Worm (Caenorhabditis elegans): ENCODE data around the gene math-45.

math-45 gene

ce11 chrII:1518914-1519313, 1.7 kb upstream of the math-45 start, which contains the start of gene Y51H7BR.8:
Gene Y51H7BR.8 (plus strand): TSS chrII:1519214.
- TF ChIP-seq hmg-1.1 (GFP tag; IDR thresholded peaks at IDR 0.05) (no peak), hlh-11 (tag; optimal IDR thresholded peaks at IDR 0.05) (no peak), mep-1 (tag; optimal IDR thresholded peaks at IDR 0.05) (no peak), zfp-2 (tag; optimal IDR thresholded peaks at IDR 0.05) (no peak), mdt-29 (GFP tag; IDR thresholded peaks at IDR 0.05) (no peak), daf-19 (GFP tag; conservative IDR thresholded peaks at IDR 0.05) (no peak), gei-8 (GFP tag; optimal IDR thresholded peaks at IDR 0.05) (no peak), nhr-11 (tag; optimal IDR thresholded peaks at IDR 0.05) (no peak), aly-2 (tag; optimal IDR thresholded peaks at IDR 0.05) (no peak), ztf-11 (tag; optimal IDR thresholded peaks at IDR 0.05) (no peak), zfp-3 (GFP tag; conservative IDR thresholded peaks at IDR 0.05) (no peak)

- TF ChIP-seq ZK337.2 (GFP tag; IDR thresholded peaks at IDR 0.05) (no peak), fkh-10 (GFP tag; optimal IDR thresholded peaks at IDR 0.05) (no peak)
These were observed 13.0 kb downstream of the math-45 start, which contains the start of gene fdgt-1 for ce11 chrII:1504266-1504665. Gene fdgt-1 (plus strand): TSS chrII:1504566.

- TF ChIP-seq pqm-1 (tag; optimal IDR thresholded peaks at IDR 0.05) (peak; percentile 19), dmd-6 (GFP tag; IDR thresholded peaks at IDR 0.05) (peak; percentile 28; the same call in 1 of the 2 replicates), dve-1 (tag; optimal IDR thresholded peaks at IDR 0.05; ENCODE audit: insufficient read depth) (peak; percentile 60), spr-1 (tag; optimal IDR thresholded peaks at IDR 0.05) (no peak), daf-16 (GFP tag; optimal IDR thresholded peaks at IDR 0.05) (no peak), daf-16 (tag; optimal IDR thresholded peaks at IDR 0.05) (peak; percentile 33), unc-62 (GFP tag; optimal IDR thresholded peaks at IDR 0.05 in 1 of 2) (peak in 1 of 2 experiments; percentile 67), unc-62 (tag; optimal IDR thresholded peaks at IDR 0.05) (no peak), nhr-28 (tag; optimal IDR thresholded peaks at IDR 0.05) (peak; percentile 73), zip-11 (GFP tag; IDR thresholded peaks at IDR 0.05) (no peak), lsy-2 (tag; optimal IDR thresholded peaks at IDR 0.05) (peak in 1 of 2 experiments; percentile 1), dmd-8 (GFP tag; IDR thresholded peaks at IDR 0.05) (no peak), ceh-62 (tag; optimal IDR thresholded peaks at IDR 0.05) (no peak)
These were observed 13.6 kb downstream of the math-45 start for ce11 chrII:1503663-1504062.

ce11 chrII:1501614-1502355, 15.5 kb downstream of the math-45 start:
- TF ChIP-seq nhr-102 (tag; optimal IDR thresholded peaks at IDR 0.05) (no peak), mxl-3 (GFP tag; optimal IDR thresholded peaks at IDR 0.05) (peak; percentile 65), set-16 (GFP tag; IDR thresholded peaks at IDR 0.05) (peak; percentile 78), cey-2 (tag; optimal IDR thresholded peaks at IDR 0.05; ENCODE audit: borderline replicate concordance, insufficient read depth) (no peak), nhr-42 (GFP tag; IDR thresholded peaks at IDR 0.05) (0 out of 2 replicates have a peak, but pooled peaks have one; percentile 31), mdt-29 (GFP tag; IDR thresholded peaks at IDR 0.05) (no peak), nhr-48 (tag; optimal IDR thresholded peaks at IDR 0.05) (no peak), nhr-25 (tag; optimal IDR thresholded peaks at IDR 0.05; ENCODE audit: borderline replicate concordance, insufficient read depth) (no peak), dmd-6 (GFP tag; IDR thresholded peaks at IDR 0.05) (peak; percentile 33; the same call in 1 of the 2 replicates), ceh-20 (GFP tag; IDR thresholded peaks at IDR 0.05) (peak; percentile 57; the same call in 1 of the 2 replicates), mdl-1 (tag; optimal IDR thresholded peaks at IDR 0.05) (peak; percentile 55 to 82), mep-1 (tag; optimal IDR thresholded peaks at IDR 0.05) (peak; percentile 40), ceh-28 (tag; optimal IDR thresholded peaks at IDR 0.05) (no peak), hlh-11 (tag; optimal IDR thresholded peaks at IDR 0.05) (peak; percentile 63), nhr-41 (GFP tag; IDR thresholded peaks at IDR 0.05) (0 out of 2 replicates have a peak, but pooled peaks have one; percentile 47), ceh-32 (tag; optimal IDR thresholded peaks at IDR 0.05; ENCODE audit: poor library complexity) (no peak), dve-1 (tag; optimal IDR thresholded peaks at IDR 0.05; ENCODE audit: insufficient read depth) (peak; percentile 7), Y48G9A.11 (GFP tag; IDR thresholded peaks at IDR 0.05) (no peak), hif-1 (tag; optimal IDR thresholded peaks at IDR 0.05) (peak in 1 of 2 experiments; percentile 75), unc-130 (GFP tag; optimal IDR thresholded peaks at IDR 0.05) (no peak), nhr-28 (tag; optimal IDR thresholded peaks at IDR 0.05) (no peak), daf-16 (GFP tag; optimal IDR thresholded peaks at IDR 0.05) (peak in 1 of 2 experiments; percentile 36), daf-16 (tag; optimal IDR thresholded peaks at IDR 0.05) (no peak), rbr-2 (tag; optimal IDR thresholded peaks at IDR 0.05) (peak; percentile 33), lsy-2 (tag; optimal IDR thresholded peaks at IDR 0.05) (peak in 1 of 2 experiments; percentile 44), hmg-1.1 (GFP tag; IDR thresholded peaks at IDR 0.05) (peak; percentile 72), T26A8.4 (GFP tag; IDR thresholded peaks at IDR 0.05) (no peak)
